Fruit fly (Drosophila melanogaster) whole organism, embryonic: ENCODE measurements around the gene CG11550.

Experiments
- B-H2 ChIP-seq: fragments of 200-800 bp; sonication (Bioruptor generic); optimal IDR thresholded peaks from 2 replicates; lab custom pipeline; 2018; ENCODE audit warnings: missing biosample characterization, mild to moderate bottlenecking, missing genetic modification characterization
- Blimp-1 ChIP-seq: fragments of 200-800 bp; sonication (Bioruptor generic); optimal IDR thresholded peaks from 3 replicates; lab custom pipeline; 2018; ENCODE audit warnings: missing biosample characterization, missing genetic modification characterization, mild to moderate bottlenecking, moderate library complexity, missing genetic modification reagents
- CG10209 ChIP-seq: fragments of 200-800 bp; sonication (Bioruptor generic); optimal IDR thresholded peaks from 3 replicates; lab custom pipeline; 2017; ENCODE audit warnings: missing biosample characterization, mild to moderate bottlenecking, missing genetic modification characterization, missing genetic modification reagents
- CG10274 ChIP-seq: fragments of 200-800 bp; sonication (Bioruptor generic); optimal IDR thresholded peaks from 3 replicates; lab custom pipeline; 2017; ENCODE audit warnings: missing biosample characterization, mild to moderate bottlenecking, missing genetic modification characterization
- CG10979 ChIP-seq: fragments of 200-800 bp; sonication (Bioruptor generic); optimal IDR thresholded peaks from 2 replicates; lab custom pipeline; 2018; ENCODE audit warnings: missing biosample characterization, mild to moderate bottlenecking, missing genetic modification characterization, moderate library complexity
- CG11504 ChIP-seq: fragments of 200-800 bp; sonication (Bioruptor generic); optimal IDR thresholded peaks from 3 replicates; lab custom pipeline; 2019; ENCODE audit warnings: missing biosample characterization, mild to moderate bottlenecking, missing genetic modification characterization, moderate library complexity
- CG11695 ChIP-seq: fragments of 200-800 bp; sonication (Bioruptor generic); IDR thresholded peaks from 3 replicates; pipeline ENCODE4 v1.3.6; 2022; ENCODE audit warnings: missing biosample characterization, missing genetic modification characterization
- CG11723 ChIP-seq: fragments of 200-800 bp; sonication (Bioruptor generic); optimal IDR thresholded peaks from 2 replicates; lab custom pipeline; 2017; ENCODE audit warnings: missing biosample characterization, mild to moderate bottlenecking, missing genetic modification characterization
- CG13624 ChIP-seq: fragments of 200-800 bp; sonication (Bioruptor generic); optimal IDR thresholded peaks from 2 replicates; lab custom pipeline; 2016; ENCODE audit warnings: missing biosample characterization, missing genetic modification characterization
- CG1603 ChIP-seq: fragments of 200-800 bp; sonication (Bioruptor generic); optimal IDR thresholded peaks from 2 replicates; lab custom pipeline; 2019; ENCODE audit warnings: missing biosample characterization, mild to moderate bottlenecking, missing genetic modification characterization, moderate library complexity
- CG17802 ChIP-seq: fragments of 200-800 bp; sonication (Bioruptor generic); optimal IDR thresholded peaks from 2 replicates; lab custom pipeline; 2018; ENCODE audit warnings: missing biosample characterization, mild to moderate bottlenecking, missing genetic modification characterization, moderate library complexity
- CG2120 ChIP-seq: fragments of 200-800 bp; sonication (Bioruptor generic); optimal IDR thresholded peaks from 3 replicates; lab custom pipeline; 2016; ENCODE audit warnings: missing biosample characterization, missing genetic modification characterization
- CG2678 ChIP-seq: fragments of 200-800 bp; sonication (Bioruptor generic); optimal IDR thresholded peaks from 3 replicates; lab custom pipeline; 2019; ENCODE audit warnings: missing biosample characterization, mild to moderate bottlenecking, missing genetic modification characterization, moderate library complexity
- CG34422 ChIP-seq: fragments of 200-800 bp; sonication (Bioruptor generic); IDR thresholded peaks from 3 replicates; pipeline ENCODE4 v1.3.6; 2022; ENCODE audit warnings: missing biosample characterization, missing genetic modification characterization
- CG8388 ChIP-seq: fragments of 200-800 bp; sonication (Bioruptor generic); optimal IDR thresholded peaks from 2 replicates; lab custom pipeline; 2019; ENCODE audit warnings: missing biosample characterization, mild to moderate bottlenecking, missing genetic modification characterization, moderate library complexity
- Dek ChIP-seq: fragments of 200-800 bp; sonication (Bioruptor generic); optimal IDR thresholded peaks from 3 replicates; lab custom pipeline; 2019; ENCODE audit warnings: missing biosample characterization, mild to moderate bottlenecking, missing genetic modification characterization, moderate library complexity
- Fer3 ChIP-seq: fragments of 200-800 bp; sonication (Bioruptor generic); optimal IDR thresholded peaks from 2 replicates; lab custom pipeline; 2018; ENCODE audit warnings: missing biosample characterization, mild to moderate bottlenecking, missing genetic modification characterization, moderate library complexity
- Gsc ChIP-seq: fragments of 200-800 bp; sonication (Bioruptor generic); IDR thresholded peaks from 2 replicates; pipeline ENCODE4 v1.3.6; 2022; ENCODE audit warnings: missing biosample characterization, missing genetic modification characterization
- Oaz ChIP-seq: fragments of 200-800 bp; sonication (Bioruptor generic); IDR thresholded peaks from 2 replicates; pipeline ENCODE4 v1.3.6; 2022; ENCODE audit warnings: missing biosample characterization, missing genetic modification characterization
- Sry-β ChIP-seq: fragments of 200-800 bp; sonication (Bioruptor generic); optimal IDR thresholded peaks from 2 replicates; lab custom pipeline; 2018; ENCODE audit warnings: missing biosample characterization, mild to moderate bottlenecking, missing genetic modification characterization, moderate library complexity
- amos ChIP-seq: fragments of 200-800 bp; sonication (Bioruptor generic); IDR thresholded peaks from 2 replicates; pipeline ENCODE4 v1.3.6; 2022; ENCODE audit warnings: missing biosample characterization, missing genetic modification characterization; ENCODE audit not compliant: partially characterized antibody
- ash1 ChIP-seq: fragments of 200-800 bp; sonication (Bioruptor generic); optimal IDR thresholded peaks from 2 replicates; lab custom pipeline; 2018; ENCODE audit warnings: missing biosample characterization, mild to moderate bottlenecking, missing genetic modification characterization
- cg ChIP-seq: fragments of 200-800 bp; sonication (Bioruptor generic); optimal IDR thresholded peaks from 3 replicates; lab custom pipeline; 2019; ENCODE audit warnings: missing biosample characterization, mild to moderate bottlenecking, missing genetic modification characterization, moderate library complexity
- chif ChIP-seq, 2 experiments: fragments of 200-800 bp; sonication (Bioruptor generic); optimal IDR thresholded peaks; 3 replicates each; lab custom pipeline; 2016; ENCODE audit warnings: missing biosample characterization in 2 of 2, missing genetic modification characterization in 2 of 2
- cwo ChIP-seq: fragments of 200-800 bp; sonication (Bioruptor generic); optimal IDR thresholded peaks from 3 replicates; lab custom pipeline; 2017; ENCODE audit warnings: missing biosample characterization, missing genetic modification characterization, mild to moderate bottlenecking, moderate library complexity, missing genetic modification reagents
- dysf ChIP-seq: fragments of 200-800 bp; sonication (Bioruptor generic); IDR thresholded peaks from 3 replicates; pipeline ENCODE4 v1.3.6; 2022; ENCODE audit warnings: missing biosample characterization, missing genetic modification characterization
- fd64A ChIP-seq: fragments of 200-800 bp; sonication (Bioruptor generic); optimal IDR thresholded peaks from 3 replicates; lab custom pipeline; 2018; ENCODE audit warnings: missing biosample characterization, mild to moderate bottlenecking, missing genetic modification characterization
- fu2 ChIP-seq: fragments of 200-800 bp; sonication (Bioruptor generic); optimal IDR thresholded peaks from 2 replicates; lab custom pipeline; 2016; ENCODE audit warnings: missing biosample characterization, missing genetic modification characterization
- kni ChIP-seq: fragments of 200-800 bp; sonication (Bioruptor generic); optimal IDR thresholded peaks from 3 replicates; lab custom pipeline; 2017; ENCODE audit warnings: mild to moderate bottlenecking, missing biosample characterization, missing genetic modification reagents, missing genetic modification characterization
- lmd ChIP-seq: fragments of 200-800 bp; sonication (Bioruptor generic); IDR thresholded peaks from 2 replicates; pipeline ENCODE4 v1.3.6; 2022; ENCODE audit warnings: missing biosample characterization, missing genetic modification characterization
- lola ChIP-seq, 3 experiments: fragments of >200 bp in 2 of 3; fragments of 200-800 bp in 1 of 3; sonication (Bioruptor generic) in 1 of 3; optimal IDR thresholded peaks; 2 replicates each; lab custom pipeline; 2017 to 2019; ENCODE audit warnings: missing biosample characterization in 3 of 3, missing genetic modification characterization in 3 of 3, mild to moderate bottlenecking in 1 of 3, moderate library complexity in 1 of 3
- nerfin-1 ChIP-seq: fragments of 200-800 bp; sonication (Bioruptor generic); optimal IDR thresholded peaks from 3 replicates; lab custom pipeline; 2019; ENCODE audit warnings: missing biosample characterization, mild to moderate bottlenecking, missing genetic modification characterization, moderate library complexity
- nmo ChIP-seq: fragments of 200-800 bp; sonication (Bioruptor generic); optimal IDR thresholded peaks from 2 replicates; lab custom pipeline; 2018; ENCODE audit warnings: missing biosample characterization, mild to moderate bottlenecking, missing genetic modification characterization, moderate library complexity
- peb ChIP-seq: fragments of 200-800 bp; sonication (Bioruptor generic); IDR thresholded peaks from 2 replicates; pipeline ENCODE4 v1.3.6; 2022; ENCODE audit warnings: missing biosample characterization, missing genetic modification characterization
- prd ChIP-seq, 3 experiments: fragments of >200 bp in 2 of 3; fragments of 200-800 bp in 1 of 3; sonication (Bioruptor generic) in 1 of 3; optimal IDR thresholded peaks in 2 of 3; IDR thresholded peaks in 1 of 3; 2 replicates in 2 of 3; 3 replicates in 1 of 3; pipeline versions ENCODE4 v1.3.6 to Lab custom; 2017 to 2022; ENCODE audit warnings: missing biosample characterization in 1 of 3, missing genetic modification characterization in 1 of 3
- pros ChIP-seq: fragments of 200-800 bp; sonication (Bioruptor generic); optimal IDR thresholded peaks from 3 replicates; lab custom pipeline; 2019; ENCODE audit warnings: missing biosample characterization, mild to moderate bottlenecking, missing genetic modification characterization, moderate library complexity
- sens ChIP-seq: fragments of 200-800 bp; sonication (Bioruptor generic); peaks from one replicate; lab custom pipeline; 2016; ENCODE audit warnings: missing biosample characterization, missing genetic modification characterization
- slp2 ChIP-seq: fragments of 200-800 bp; sonication (Bioruptor generic); optimal IDR thresholded peaks from 2 replicates; lab custom pipeline; 2016; ENCODE audit warnings: missing biosample characterization, missing genetic modification characterization
- sqz ChIP-seq: fragments of 200-800 bp; sonication (Bioruptor generic); optimal IDR thresholded peaks from 3 replicates; lab custom pipeline; 2018; ENCODE audit warnings: missing biosample characterization, mild to moderate bottlenecking, missing genetic modification characterization
- sug ChIP-seq: fragments of 200-800 bp; optimal IDR thresholded peaks from 2 replicates; lab custom pipeline; 2019; ENCODE audit warnings: missing biosample characterization, mild to moderate bottlenecking, missing genetic modification characterization, moderate library complexity
- usp ChIP-seq: fragments of >200 bp; optimal IDR thresholded peaks from 2 replicates; lab custom pipeline; 2017; ENCODE audit warnings: missing biosample characterization, missing genetic modification characterization

CG11550 gene

dm6 chr3R:31723206-31723933 is 43.7 kb upstream of the CG11550 start (continued):
- TF ChIP-seq sens (GFP tag; lab: Kevin White, UChicago) = peak; percentile 88
- TF ChIP-seq CG17802 (tag; lab: Kevin White, UChicago) = no peak
- no peak for TF ChIP-seq fd64A (GFP tag; lab: Kevin White, UChicago)
- TF ChIP-seq Sry-β (GFP tag; lab: Kevin White, UChicago) = no peak
- 0 out of 2 replicates have a peak, but pooled peaks have one; percentile 6 for TF ChIP-seq peb (GFP tag; lab: Robert Waterston, UW)
- TF ChIP-seq CG2678 (tag; lab: Kevin White, UChicago) = peak; percentile 54
- peak; percentile 47 for TF ChIP-seq nmo (GFP tag; lab: Kevin White, UChicago)
- TF ChIP-seq Blimp-1 (GFP tag; lab: Kevin White, UChicago) = peak; percentile 34
- TF ChIP-seq CG2120 (GFP tag; lab: Kevin White, UChicago) = peak; percentile 22
- TF ChIP-seq amos (GFP tag; lab: Robert Waterston, UW) = no peak
- peak; percentile 3 for TF ChIP-seq cwo (GFP tag; lab: Kevin White, UChicago)
- TF ChIP-seq Oaz (GFP tag; lab: Robert Waterston, UW) = no peak
- TF ChIP-seq CG11723 (GFP tag; lab: Kevin White, UChicago) = peak; percentile 26
- 0 out of 2 replicates have a peak, but pooled peaks have one; percentile 30 for TF ChIP-seq lmd
- peak; percentile 46 for TF ChIP-seq pros (GFP tag; lab: Kevin White, UChicago)
- no peak for TF ChIP-seq ash1 (GFP tag; lab: Kevin White, UChicago)
- peak; percentile 54 for TF ChIP-seq CG11504
- no peak for TF ChIP-seq CG13624 (GFP tag; lab: Kevin White, UChicago)
- no peak for TF ChIP-seq prd (optimal IDR thresholded peaks at IDR 0.05; lab: Kevin White, UChicago)
- peak; percentile 36; the same call in 1 of the 3 replicates for TF ChIP-seq prd (GFP tag; IDR thresholded peaks at IDR 0.05; lab: Robert Waterston, UW)
- no peak for TF ChIP-seq B-H2 (GFP tag; lab: Kevin White, UChicago)
- peak; percentile 79 for TF ChIP-seq sqz (GFP tag; lab: Kevin White, UChicago)
- TF ChIP-seq CG1603 (tag; lab: Kevin White, UChicago) = peak; percentile 51
- peak; percentile 33 for TF ChIP-seq CG10979
- TF ChIP-seq Fer3 (tag; lab: Kevin White, UChicago) = peak; percentile 39
- peak; percentile 28 for TF ChIP-seq CG10209 (GFP tag; lab: Kevin White, UChicago)
- peak; percentile 58; the same call in 2 of the 3 replicates for TF ChIP-seq dysf (GFP tag; lab: Robert Waterston, UW)
- 0 out of 3 replicates have a peak, but pooled peaks have one; percentile 7 for TF ChIP-seq CG34422 (GFP tag; lab: Robert Waterston, UW)
- no peak for TF ChIP-seq nerfin-1 (tag; lab: Kevin White, UChicago)
- TF ChIP-seq Gsc = no peak
- peak in 1 of 3 experiments; percentile 5 for TF ChIP-seq lola (GFP tag; optimal IDR thresholded peaks at IDR 0.05; lab: Kevin White, UChicago)
- no peak for TF ChIP-seq fu2 (GFP tag; lab: Kevin White, UChicago)
- peak; percentile 89 for TF ChIP-seq cg
- no peak for TF ChIP-seq slp2 (GFP tag; lab: Kevin White, UChicago)
- no peak for TF ChIP-seq CG10274
- TF ChIP-seq chif (GFP tag; optimal IDR thresholded peaks at IDR 0.05; lab: Kevin White, UChicago) = peak in 1 of 2 experiments; percentile 13
- peak; percentile 55 for TF ChIP-seq kni (GFP tag; lab: Kevin White, UChicago)
- peak; percentile 2 for TF ChIP-seq Dek (tag; lab: Kevin White, UChicago)
- TF ChIP-seq CG11695 = peak; percentile 42; the same call in 2 of the 3 replicates
- TF ChIP-seq usp (GFP tag; lab: Kevin White, UChicago) = no peak
- TF ChIP-seq CG8388 (GFP tag; lab: Kevin White, UChicago) = peak; percentile 4
- no peak for TF ChIP-seq sug (tag; lab: Kevin White, UChicago)
- TF ChIP-seq, all 482 proteins: peak for 102
